Worm (Caenorhabditis elegans) whole organism, L3 larva: ENCODE results near the gene amx-3.

Source experiments
- elt-3 ChIP-seq, 3 experiments: fragments of 150-350 bp in 1 of 3; sonication (generic microtip) in 2 of 3; optimal IDR thresholded peaks; 2 replicates in 2 of 3; 4 replicates in 1 of 3; lab custom pipeline; 2014 to 2017; ENCODE audit warnings: missing biosample characterization in 3 of 3, missing genetic modification characterization in 3 of 3
- lin-39 ChIP-seq: fragments of 150-350 bp; optimal IDR thresholded peaks from 2 replicates; lab custom pipeline; 2018; ENCODE audit warnings: missing biosample characterization, missing genetic modification reagents, missing genetic modification characterization
- mml-1 ChIP-seq: fragments of 150-350 bp; sonication (generic microtip); optimal IDR thresholded peaks from 3 replicates; lab custom pipeline; 2014; ENCODE audit warnings: missing biosample characterization, missing genetic modification characterization
- nhr-28 ChIP-seq: fragments of 150-350 bp; optimal IDR thresholded peaks from 2 replicates; lab custom pipeline; 2014; ENCODE audit warnings: missing biosample characterization, missing genetic modification characterization
- nhr-77 ChIP-seq: fragments of 150-350 bp; optimal IDR thresholded peaks from 2 replicates; lab custom pipeline; 2014; ENCODE audit warnings: missing biosample characterization, missing genetic modification characterization
- pha-4 ChIP-seq: fragments of 150-350 bp; optimal IDR thresholded peaks from 2 replicates; lab custom pipeline; 2014; ENCODE audit warnings: missing biosample characterization, missing genetic modification reagents, missing genetic modification characterization

- TF ChIP-seq nhr-77 (tag; lab: Kevin White, UChicago): no peak
- TF ChIP-seq lin-39 (tag; lab: Kevin White, UChicago): no peak
- TF ChIP-seq nhr-28 (tag; lab: Kevin White, UChicago): no peak
- TF ChIP-seq mml-1 (tag; lab: Kevin White, UChicago): no peak
- TF ChIP-seq elt-3 (tag; optimal IDR thresholded peaks at IDR 0.05; lab: Kevin White, UChicago): no peak
- TF ChIP-seq pha-4 (tag; lab: Kevin White, UChicago): no peak
Measured at ce11 chrV:20891871-20892270, 11.6 kb downstream of the amx-3 start.
